Worm (Caenorhabditis elegans) whole organism, L1 larva: ENCODE results near the gene irld-24.

Experiments
- C04F5.9 ChIP-seq: sonication (generic microtip); optimal IDR thresholded peaks from 2 replicates; lab custom pipeline; 2016; ENCODE audit warnings: missing genetic modification characterization, missing compliant biosample characterization
- C16A3.4 ChIP-seq: fragments of 150-350 bp; optimal IDR thresholded peaks from 2 replicates; lab custom pipeline; 2014; ENCODE audit warnings: missing biosample characterization, missing genetic modification characterization
- F16B12.6 ChIP-seq: fragments of 150-350 bp; optimal IDR thresholded peaks from 2 replicates; lab custom pipeline; 2014; ENCODE audit warnings: missing biosample characterization, missing genetic modification characterization
- aha-1 ChIP-seq: fragments of 150-350 bp; optimal IDR thresholded peaks from 2 replicates; lab custom pipeline; 2014; ENCODE audit warnings: missing biosample characterization, missing genetic modification characterization
- ama-1 ChIP-seq: fragments of 150-350 bp; optimal IDR thresholded peaks from 2 replicates; lab custom pipeline; 2014
- blmp-1 ChIP-seq: fragments of 150-350 bp; optimal IDR thresholded peaks from 2 replicates; lab custom pipeline; 2014; ENCODE audit warnings: missing biosample characterization, missing genetic modification characterization
- ceh-63 ChIP-seq: fragments of 200-800 bp; sonication (Bioruptor generic); optimal IDR thresholded peaks from 2 replicates; lab custom pipeline; 2018; ENCODE audit warnings: mild to moderate bottlenecking, missing genetic modification characterization, missing compliant biosample characterization
- ceh-8 ChIP-seq: fragments of 200-800 bp; sonication (Bioruptor generic); optimal IDR thresholded peaks from 2 replicates; lab custom pipeline; 2018; ENCODE audit warnings: mild to moderate bottlenecking, missing genetic modification characterization, moderate library complexity, missing compliant biosample characterization
- ceh-82 ChIP-seq, 3 experiments: fragments of 150-350 bp in 1 of 3; sonication (generic microtip) in 2 of 3; optimal IDR thresholded peaks; 2 replicates each; lab custom pipeline; 2014 to 2017; ENCODE audit warnings: missing biosample characterization in 3 of 3, missing genetic modification characterization in 3 of 3
- ceh-90 ChIP-seq: sonication (generic microtip); optimal IDR thresholded peaks from 2 replicates; lab custom pipeline; 2016; ENCODE audit warnings: missing genetic modification characterization, missing compliant biosample characterization
- ces-1 ChIP-seq: fragments of 150-350 bp; optimal IDR thresholded peaks from 2 replicates; lab custom pipeline; 2014; ENCODE audit warnings: missing biosample characterization, missing genetic modification reagents, missing genetic modification characterization
- dpl-1 ChIP-seq, 3 experiments: fragments of 150-350 bp in 2 of 3; sonication (generic microtip) in 1 of 3; optimal IDR thresholded peaks; 2 replicates each; lab custom pipeline; 2014 to 2017; ENCODE audit warnings: missing biosample characterization in 3 of 3, missing genetic modification characterization in 3 of 3, missing genetic modification reagents in 3 of 3
- efl-1 ChIP-seq, 4 experiments: fragments of 150-350 bp; optimal IDR thresholded peaks in 3 of 4; peaks in 1 of 4; 1 replicate in 1 of 4; 2 replicates in 3 of 4; lab custom pipeline; 2014; ENCODE audit warnings: missing biosample characterization in 2 of 4, missing genetic modification characterization in 2 of 4, missing genetic modification reagents in 2 of 4
- efl-3 ChIP-seq: fragments of 200-800 bp; sonication (Bioruptor generic); optimal IDR thresholded peaks from 2 replicates; lab custom pipeline; 2018; ENCODE audit warnings: mild to moderate bottlenecking, missing genetic modification characterization, missing compliant biosample characterization
- egl-13 ChIP-seq: sonication (generic microtip); optimal IDR thresholded peaks from 2 replicates; lab custom pipeline; 2016; ENCODE audit warnings: missing genotype, missing genetic modification reagents, missing genetic modification characterization, missing compliant biosample characterization
- egl-27 ChIP-seq, 2 experiments: fragments of 150-350 bp in 1 of 2; sonication (generic microtip); optimal IDR thresholded peaks; 3 replicates each; lab custom pipeline; 2017 to 2018; ENCODE audit warnings: missing biosample characterization in 2 of 2, missing genetic modification characterization in 2 of 2, missing genetic modification reagents in 2 of 2
- elt-2 ChIP-seq: sonication (generic microtip); optimal IDR thresholded peaks from 2 replicates; lab custom pipeline; 2016; ENCODE audit warnings: missing genetic modification characterization, mild to moderate bottlenecking, inconsistent platforms, missing compliant biosample characterization, missing genetic modification reagents
- ets-5 ChIP-seq: fragments of 200-800 bp; sonication (Bioruptor generic); IDR thresholded peaks from 2 replicates; pipeline ENCODE4 v1.3.6; 2022; ENCODE audit warnings: missing genetic modification characterization, missing compliant biosample characterization
- fkh-8 ChIP-seq: sonication (generic microtip); optimal IDR thresholded peaks from 2 replicates; lab custom pipeline; 2016; ENCODE audit warnings: mild to moderate bottlenecking, missing genetic modification characterization, missing compliant biosample characterization
- fos-1 ChIP-seq: fragments of 150-350 bp; optimal IDR thresholded peaks from 2 replicates; lab custom pipeline; 2014; ENCODE audit warnings: missing biosample characterization, missing genetic modification characterization
- grh-1 ChIP-seq: fragments of 200-800 bp; sonication (Bioruptor generic); IDR thresholded peaks from 2 replicates; pipeline ENCODE4 v1.3.6; 2022; ENCODE audit warnings: missing genetic modification reagents, missing genetic modification characterization, missing compliant biosample characterization
- hlh-4 ChIP-seq: sonication (generic microtip); optimal IDR thresholded peaks from 2 replicates; lab custom pipeline; 2016; ENCODE audit warnings: mild to moderate bottlenecking, missing genetic modification characterization, missing compliant biosample characterization
- hpl-2 ChIP-seq: fragments of 150-350 bp; optimal IDR thresholded peaks from 2 replicates; lab custom pipeline; 2014; ENCODE audit warnings: missing biosample characterization, missing genetic modification reagents, missing genetic modification characterization
- jun-1 ChIP-seq: fragments of 150-350 bp; optimal IDR thresholded peaks from 2 replicates; lab custom pipeline; 2014; ENCODE audit warnings: missing biosample characterization, missing genetic modification reagents, missing genetic modification characterization
- lin-35 ChIP-seq, 2 experiments: fragments of 150-350 bp; optimal IDR thresholded peaks; 2 replicates each; lab custom pipeline; 2014; ENCODE audit warnings: missing biosample characterization in 2 of 2, missing genetic modification characterization in 2 of 2, missing genetic modification reagents in 2 of 2
- lir-3 ChIP-seq: sonication (generic microtip); optimal IDR thresholded peaks from 2 replicates; lab custom pipeline; 2016; ENCODE audit warnings: mild to moderate bottlenecking, missing genetic modification characterization, moderate library complexity, missing compliant biosample characterization; ENCODE audit not compliant: poor library complexity
- mab-9 ChIP-seq: fragments of 200-800 bp; sonication (Bioruptor generic); IDR thresholded peaks from 2 replicates; pipeline ENCODE4 v1.3.6; 2022; ENCODE audit warnings: missing genetic modification reagents, missing genetic modification characterization, missing compliant biosample characterization
- nhr-12 ChIP-seq: sonication (generic microtip); optimal IDR thresholded peaks from 2 replicates; lab custom pipeline; 2017; ENCODE audit warnings: missing biosample characterization, missing genetic modification characterization
- nhr-19 ChIP-seq: fragments of 200-800 bp; sonication (Bioruptor generic); conservative IDR thresholded peaks from 2 replicates; pipeline ENCODE4 v1.3.6; 2022; ENCODE audit warnings: missing genetic modification characterization, missing compliant biosample characterization
- nhr-20 ChIP-seq: sonication (generic microtip); optimal IDR thresholded peaks from 2 replicates; lab custom pipeline; 2016; ENCODE audit warnings: mild to moderate bottlenecking, missing genetic modification characterization, missing compliant biosample characterization
- nhr-28 ChIP-seq: fragments of 150-350 bp; optimal IDR thresholded peaks from 2 replicates; lab custom pipeline; 2014; ENCODE audit warnings: missing biosample characterization, missing genetic modification characterization
- nhr-71 ChIP-seq: sonication (generic microtip); optimal IDR thresholded peaks from 2 replicates; lab custom pipeline; 2016; ENCODE audit warnings: mild to moderate bottlenecking, missing genetic modification characterization, moderate library complexity, missing compliant biosample characterization
- nhr-76 ChIP-seq: sonication (generic microtip); optimal IDR thresholded peaks from 2 replicates; lab custom pipeline; 2017; ENCODE audit warnings: missing biosample characterization, missing genetic modification characterization
- nhr-84 ChIP-seq: sonication (generic microtip); optimal IDR thresholded peaks from 2 replicates; lab custom pipeline; 2017; ENCODE audit warnings: missing biosample characterization, missing genetic modification characterization
- nhr-85 ChIP-seq: sonication (generic microtip); peaks from one replicate; lab custom pipeline; 2016; ENCODE audit warnings: missing genetic modification characterization, inconsistent platforms, missing compliant biosample characterization
- pax-3 ChIP-seq: fragments of 200-800 bp; sonication (Bioruptor generic); optimal IDR thresholded peaks from 2 replicates; lab custom pipeline; 2018; ENCODE audit warnings: mild to moderate bottlenecking, missing genetic modification characterization, moderate library complexity, missing compliant biosample characterization
- pqm-1 ChIP-seq: sonication (generic microtip); optimal IDR thresholded peaks from 3 replicates; lab custom pipeline; 2017; ENCODE audit warnings: missing biosample characterization, missing genetic modification characterization
- rnt-1 ChIP-seq: sonication (generic microtip); optimal IDR thresholded peaks from 2 replicates; lab custom pipeline; 2016; ENCODE audit warnings: mild to moderate bottlenecking, missing genetic modification characterization, moderate library complexity, missing compliant biosample characterization
- snpc-4 ChIP-seq: fragments of 150-350 bp; optimal IDR thresholded peaks from 2 replicates; lab custom pipeline; 2014; ENCODE audit warnings: missing biosample characterization, missing genetic modification characterization
- snu-23 ChIP-seq: sonication (generic microtip); optimal IDR thresholded peaks from 2 replicates; lab custom pipeline; 2016; ENCODE audit warnings: missing genetic modification characterization, missing compliant biosample characterization
- sox-4 ChIP-seq: sonication (generic microtip); optimal IDR thresholded peaks from 2 replicates; lab custom pipeline; 2016; ENCODE audit warnings: missing genetic modification characterization, missing compliant biosample characterization
- sup-37 ChIP-seq: fragments of 200-800 bp; sonication (Bioruptor generic); optimal IDR thresholded peaks from 2 replicates; lab custom pipeline; 2018; ENCODE audit warnings: mild to moderate bottlenecking, missing genetic modification characterization, missing compliant biosample characterization
- swsn-7 ChIP-seq: sonication (generic microtip); optimal IDR thresholded peaks from 2 replicates; lab custom pipeline; 2016; ENCODE audit warnings: missing genetic modification characterization, missing compliant biosample characterization
- tbx-2 ChIP-seq: sonication (generic microtip); optimal IDR thresholded peaks from 2 replicates; lab custom pipeline; 2016; ENCODE audit warnings: missing genetic modification characterization, missing compliant biosample characterization
- tlp-1 ChIP-seq: fragments of 150-350 bp; optimal IDR thresholded peaks from 2 replicates; lab custom pipeline; 2014; ENCODE audit warnings: missing biosample characterization, missing genetic modification characterization
- unc-30 ChIP-seq: sonication (generic microtip); optimal IDR thresholded peaks from 2 replicates; lab custom pipeline; 2017; ENCODE audit warnings: missing biosample characterization, missing genetic modification characterization
- unc-62 ChIP-seq: fragments of 150-350 bp; optimal IDR thresholded peaks from 2 replicates; lab custom pipeline; 2014; ENCODE audit warnings: missing biosample characterization, missing genetic modification reagents, missing genetic modification characterization
- unc-98 ChIP-seq: fragments of 200-800 bp; sonication (Bioruptor generic); IDR thresholded peaks from 2 replicates; pipeline ENCODE4 v1.3.6; 2022; ENCODE audit warnings: missing genetic modification characterization, missing compliant biosample characterization
- vab-15 ChIP-seq: sonication (generic microtip); optimal IDR thresholded peaks from 2 replicates; lab custom pipeline; 2017; ENCODE audit warnings: missing genotype, mild to moderate bottlenecking, missing genetic modification characterization, missing compliant biosample characterization
- xbp-1 ChIP-seq: sonication (generic microtip); optimal IDR thresholded peaks from 2 replicates; lab custom pipeline; 2016; ENCODE audit warnings: missing genetic modification characterization, missing compliant biosample characterization
- zip-4 ChIP-seq: fragments of 200-800 bp; sonication (Bioruptor generic); optimal IDR thresholded peaks from 2 replicates; lab custom pipeline; 2018; ENCODE audit warnings: mild to moderate bottlenecking, missing genetic modification characterization, moderate library complexity, missing compliant biosample characterization
- ztf-4 ChIP-seq: fragments of 150-350 bp; optimal IDR thresholded peaks from 2 replicates; lab custom pipeline; 2014; ENCODE audit warnings: missing biosample characterization, missing genetic modification characterization

The irld-24 gene

DNA sequence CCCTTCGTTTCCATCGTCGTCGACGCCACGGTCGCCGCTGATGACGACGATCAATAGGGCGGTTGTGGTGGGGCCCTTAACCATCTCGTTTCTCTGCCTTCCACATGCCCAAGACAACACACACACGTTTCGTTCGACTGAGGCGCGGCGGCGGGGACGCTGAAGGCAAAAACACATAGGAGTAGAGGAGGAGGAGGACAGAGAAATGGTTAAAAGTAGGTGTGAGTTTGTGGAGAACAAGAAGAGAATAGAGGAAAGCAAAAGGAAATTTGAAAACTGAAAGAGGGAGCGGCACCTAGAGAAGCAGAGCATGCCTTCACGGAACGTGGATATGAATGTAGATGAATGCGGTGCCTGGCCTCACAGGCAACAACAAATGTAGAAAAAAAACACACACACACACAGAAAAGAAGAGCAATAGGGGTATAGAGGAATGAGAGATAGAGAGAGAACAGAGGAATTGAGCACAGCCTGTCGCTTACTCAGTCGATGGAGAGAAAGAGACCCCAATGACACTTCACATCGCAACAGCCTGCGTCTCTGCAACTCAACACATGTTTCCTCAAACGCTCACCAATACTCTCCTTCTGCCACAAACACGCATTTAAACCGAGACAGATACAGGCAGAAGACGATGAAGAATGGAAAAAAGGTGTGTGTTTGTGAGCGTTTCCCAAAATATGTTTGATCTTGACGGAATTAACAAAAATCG lies 17.0 kb upstream of the irld-24 start (continued):
- peak; percentile 89 for TF ChIP-seq snu-23 (GFP tag; lab: Kevin White, UChicago)
- no peak for TF ChIP-seq ceh-63 (GFP tag; lab: Kevin White, UChicago)
- peak; percentile 23 for TF ChIP-seq hpl-2 (GFP tag; lab: Kevin White, UChicago)
- peak; percentile 53 for TF ChIP-seq ztf-4
- TF ChIP-seq pax-3 (tag; lab: Kevin White, UChicago) = peak; percentile 78
- TF ChIP-seq snpc-4 (tag; lab: Kevin White, UChicago) = peak; percentile 21
- no peak for TF ChIP-seq vab-15
- peak; percentile 63; the same call in 1 of the 2 replicates for TF ChIP-seq mab-9
- TF ChIP-seq swsn-7 (tag; lab: Kevin White, UChicago) = peak; percentile 82
- no peak for TF ChIP-seq ceh-8 (GFP tag; lab: Kevin White, UChicago)
- TF ChIP-seq egl-27 (tag; optimal IDR thresholded peaks at IDR 0.05; lab: Kevin White, UChicago) = no peak
- TF ChIP-seq nhr-84 = no peak
- peak; percentile 85 for TF ChIP-seq nhr-85
- TF ChIP-seq ceh-90 (tag; lab: Kevin White, UChicago) = no peak
- no peak for TF ChIP-seq unc-62 (GFP tag; lab: Kevin White, UChicago)
- peak; percentile 81 for TF ChIP-seq rnt-1 (tag; lab: Kevin White, UChicago)
- TF ChIP-seq C04F5.9 (tag; lab: Kevin White, UChicago) = peak; percentile 15
- TF ChIP-seq ceh-82 (tag; optimal IDR thresholded peaks at IDR 0.05; lab: Kevin White, UChicago) = peak; percentile 30 to 50 (median 49)
- TF ChIP-seq F16B12.6 (tag; lab: Kevin White, UChicago) = no peak
- TF ChIP-seq egl-13 (tag; lab: Kevin White, UChicago) = no peak
- no peak for TF ChIP-seq aha-1 (tag; lab: Kevin White, UChicago)
- peak; percentile 19 to 67 for TF ChIP-seq lin-35 (GFP tag; optimal IDR thresholded peaks at IDR 0.05; lab: Kevin White, UChicago)
- no peak for TF ChIP-seq hlh-4 (tag; lab: Kevin White, UChicago)
- no peak for TF ChIP-seq nhr-12
- TF ChIP-seq jun-1 (tag; lab: Kevin White, UChicago) = peak; percentile 46
- peak; percentile 89 for TF ChIP-seq nhr-71 (tag; lab: Kevin White, UChicago)
- peak; percentile 55 for TF ChIP-seq lir-3 (tag; lab: Kevin White, UChicago)
- peak; percentile 63 for TF ChIP-seq elt-2 (tag; lab: Kevin White, UChicago)
- TF ChIP-seq tlp-1 (tag; lab: Kevin White, UChicago) = no peak
- TF ChIP-seq pqm-1 (tag; lab: Kevin White, UChicago) = no peak
- peak; percentile 80 for TF ChIP-seq nhr-20 (tag; lab: Kevin White, UChicago)
- TF ChIP-seq C16A3.4 (tag; lab: Kevin White, UChicago) = peak; percentile 11
- no peak for TF ChIP-seq zip-4 (GFP tag; lab: Kevin White, UChicago)
- no peak for TF ChIP-seq ces-1
- TF ChIP-seq nhr-19 (GFP tag; lab: Robert Waterston, UW) = peak; percentile 71
- no peak for TF ChIP-seq sox-4 (tag; lab: Kevin White, UChicago)
- TF ChIP-seq fkh-8 (tag; lab: Kevin White, UChicago) = peak; percentile 93
- TF ChIP-seq tbx-2 = peak; percentile 68
- peak; percentile 44 to 61 for TF ChIP-seq efl-1 (optimal IDR thresholded peaks at IDR 0.05; lab: Kevin White, UChicago)
- TF ChIP-seq efl-1 (GFP tag; optimal IDR thresholded peaks at IDR 0.05 in 1 of 2; lab: Kevin White, UChicago) = peak in 1 of 2 experiments; percentile 86
- no peak for TF ChIP-seq nhr-76
- no peak for TF ChIP-seq unc-30 (tag; lab: Kevin White, UChicago)
- peak; percentile 59 for TF ChIP-seq xbp-1 (tag; lab: Kevin White, UChicago)
- no peak for TF ChIP-seq ama-1
- no peak for TF ChIP-seq grh-1 (GFP tag; lab: Robert Waterston, UW)
- TF ChIP-seq ets-5 = no peak
- no peak for TF ChIP-seq unc-98 (GFP tag; lab: Robert Waterston, UW)
- TF ChIP-seq dpl-1 (GFP tag; optimal IDR thresholded peaks at IDR 0.05; lab: Kevin White, UChicago) = peak in 2 of 3 experiments; percentile 5 to 13
- no peak for TF ChIP-seq efl-3 (GFP tag; lab: Kevin White, UChicago)
- TF ChIP-seq fos-1 (tag; lab: Kevin White, UChicago) = peak; percentile 59
- TF ChIP-seq sup-37 = peak; percentile 18
- peak; percentile 13 for TF ChIP-seq blmp-1 (tag; lab: Kevin White, UChicago)
- no peak for TF ChIP-seq nhr-28
